Fruit fly (Drosophila melanogaster): ENCODE measurements around the gene HDAC11.
A peak's percentile ranks its signal among the peaks of the same experiment; 100 is the strongest.

HDAC11 gene

DNA sequence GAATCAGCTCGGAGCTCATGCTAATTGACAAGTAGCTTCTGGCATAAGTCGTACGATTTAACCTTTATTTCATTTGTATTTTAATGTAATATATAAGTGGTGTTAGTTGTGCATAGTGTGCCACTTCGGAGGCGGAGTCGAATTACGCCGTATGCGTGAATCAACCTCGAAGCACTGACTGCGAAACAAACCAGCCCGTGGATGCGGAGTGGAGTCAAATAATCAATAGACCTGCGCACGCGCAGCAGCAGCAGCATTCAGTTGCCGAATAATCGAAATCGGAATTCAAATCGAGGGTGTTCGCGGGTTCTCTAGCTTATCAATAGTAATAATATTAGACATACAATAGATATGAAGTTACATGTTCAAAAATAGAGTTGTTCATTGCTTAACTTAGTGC is 27.8 kb downstream of the HDAC11 start, which contains the start of gene RabX4:
RabX4 (minus strand) TSS at position 176 of the 400 bp plus-strand sequence.
- no peak for TF ChIP-seq CG8281 (tag; optimal IDR thresholded peaks at IDR 0.05)
- TF ChIP-seq Doc3 (GFP tag; IDR thresholded peaks at IDR 0.05; ENCODE audit: partially characterized antibody), result no peak
- peak; percentile 42 for TF ChIP-seq YL-1 (GFP tag; optimal IDR thresholded peaks at IDR 0.05)
- no peak for TF ChIP-seq CG18599 (GFP tag; optimal IDR thresholded peaks at IDR 0.05)
- peak; percentile 53 for TF ChIP-seq Med (GFP tag)
- no peak for TF ChIP-seq CG16863 (GFP tag; optimal IDR thresholded peaks at IDR 0.05)
- TF ChIP-seq onecut (GFP tag; IDR thresholded peaks at IDR 0.05), result peak; percentile 100
- TF ChIP-seq az2 (GFP tag; optimal IDR thresholded peaks at IDR 0.05), result no peak
- TF ChIP-seq nerfin-1 (tag; optimal IDR thresholded peaks at IDR 0.05), result peak; percentile 30
- peak; percentile 70 for TF ChIP-seq sens (GFP tag)
- no peak for TF ChIP-seq vfl (GFP tag; optimal IDR thresholded peaks at IDR 0.05)
- peak; percentile 1 for TF ChIP-seq MESR4 (GFP tag; optimal IDR thresholded peaks at IDR 0.05)
- TF ChIP-seq ewg (GFP tag; optimal IDR thresholded peaks at IDR 0.05), result peak; percentile 99
- peak; percentile 6; the same call in 1 of the 3 replicates for TF ChIP-seq CG11695 (GFP tag; IDR thresholded peaks at IDR 0.05)
- TF ChIP-seq pzg (GFP tag; optimal IDR thresholded peaks at IDR 0.05), result peak; percentile 22
- peak; percentile 13 for TF ChIP-seq CG15514 (GFP tag; optimal IDR thresholded peaks at IDR 0.05)
- TF ChIP-seq B-H1 (GFP tag; IDR thresholded peaks at IDR 0.05), result no peak
- no peak for TF ChIP-seq CG7357 (GFP tag; IDR thresholded peaks at IDR 0.05)
- peak; percentile 59 for TF ChIP-seq E2f2 (GFP tag; IDR thresholded peaks at IDR 0.05)
- peak; percentile 48 for TF ChIP-seq Dp (GFP tag; optimal IDR thresholded peaks at IDR 0.05)
- TF ChIP-seq Dref (GFP tag; IDR thresholded peaks at IDR 0.05), result peak; percentile 48

DNA sequence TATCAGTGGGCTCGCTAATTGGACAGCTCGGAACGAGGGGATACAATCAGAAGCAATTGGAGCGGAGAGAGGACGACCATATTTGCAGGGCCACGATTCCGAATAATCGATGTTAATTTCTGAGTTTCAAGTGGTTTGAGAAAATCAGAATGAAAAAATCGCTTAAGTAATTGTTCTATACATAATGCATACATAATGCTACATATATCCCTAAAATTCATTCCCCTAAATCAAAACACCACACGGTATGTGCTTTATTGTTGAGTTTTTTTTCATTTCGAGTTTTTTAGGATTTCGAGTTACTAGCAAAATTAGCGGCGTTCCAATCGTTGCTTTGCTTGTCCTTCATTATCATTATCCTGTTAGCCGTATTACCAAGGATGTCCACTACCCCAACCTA is 30.5 kb downstream of the HDAC11 start, which contains the start of gene niki:
niki (minus strand) TSS at position 101 of the 400 bp plus-strand sequence.
- TF ChIP-seq CG3163 (GFP tag; optimal IDR thresholded peaks at IDR 0.05) (no peak), tap (tag; optimal IDR thresholded peaks at IDR 0.05) (no peak), bbx (GFP tag; IDR thresholded peaks at IDR 0.05; ENCODE audit: partially characterized antibody) (no peak), dpn (GFP tag; optimal IDR thresholded peaks at IDR 0.05) (no peak), CG18262 (tag; optimal IDR thresholded peaks at IDR 0.05) (no peak), CG1647 (GFP tag; optimal IDR thresholded peaks at IDR 0.05) (no peak), CG11247 (GFP tag; IDR thresholded peaks at IDR 0.05) (no peak), knrl (GFP tag; IDR thresholded peaks at IDR 0.05; ENCODE audit: partially characterized antibody) (no peak)

DNA sequence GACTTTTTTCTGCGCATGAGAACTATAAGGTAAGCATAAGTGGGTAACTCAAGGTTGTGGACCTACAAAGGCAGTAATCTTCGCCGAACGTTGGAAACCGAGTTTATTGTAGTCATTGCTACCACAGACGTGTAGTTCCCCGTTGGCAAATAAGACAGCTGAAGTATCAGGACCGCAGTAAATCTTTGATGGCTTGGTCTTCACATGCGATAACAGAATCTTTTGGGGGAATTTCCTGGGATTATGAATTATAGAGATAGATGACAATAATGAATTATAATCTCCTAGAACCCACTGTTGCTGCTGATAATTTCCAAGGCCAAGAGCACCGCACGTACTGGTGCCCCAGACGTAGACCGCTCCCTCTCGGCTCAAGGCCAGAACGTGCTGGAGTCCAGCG is 33.0 kb downstream of the HDAC11 start:
- TF ChIP-seq H2.0 (GFP tag; IDR thresholded peaks at IDR 0.05) (no peak), CG16863 (GFP tag; optimal IDR thresholded peaks at IDR 0.05) (no peak), CG3407 (GFP tag; optimal IDR thresholded peaks at IDR 0.05) (no peak), psq (GFP tag; optimal IDR thresholded peaks at IDR 0.05) (no peak), B-H2 (GFP tag; optimal IDR thresholded peaks at IDR 0.05) (no peak), zfh2 (GFP tag; optimal IDR thresholded peaks at IDR 0.05) (no peak), fu2 (GFP tag; optimal IDR thresholded peaks at IDR 0.05) (no peak), Gsc (GFP tag; IDR thresholded peaks at IDR 0.05) (no peak), CG18011 (GFP tag; optimal IDR thresholded peaks at IDR 0.05) (no peak), CG2120 (GFP tag; optimal IDR thresholded peaks at IDR 0.05) (no peak), sr (GFP tag; IDR thresholded peaks at IDR 0.05) (no peak), vfl (GFP tag; optimal IDR thresholded peaks at IDR 0.05) (no peak), slou (GFP tag; optimal IDR thresholded peaks at IDR 0.05) (no peak), CG15601 (tag; optimal IDR thresholded peaks at IDR 0.05) (no peak), ase (GFP tag; IDR thresholded peaks at IDR 0.05) (no peak), cato (GFP tag; optimal IDR thresholded peaks at IDR 0.05; ENCODE audit: borderline replicate concordance) (no peak)
